Worm (Caenorhabditis elegans): ENCODE results near the gene F40A3.6.

F40A3.6 gene

ce11 chrV:7893812-7894381 lies at the start of gene F40A3.6:
TSS of gene F40A3.6 (minus strand) at chrV:7893862.
- TF ChIP-seq tbx-11 (GFP tag; IDR thresholded peaks at IDR 0.05) (no peak), hmbx-1 (tag; optimal IDR thresholded peaks at IDR 0.05) (no peak), ets-7 (tag; optimal IDR thresholded peaks at IDR 0.05) (no peak), tra-4 (tag; optimal IDR thresholded peaks at IDR 0.05) (no peak)

DNA sequence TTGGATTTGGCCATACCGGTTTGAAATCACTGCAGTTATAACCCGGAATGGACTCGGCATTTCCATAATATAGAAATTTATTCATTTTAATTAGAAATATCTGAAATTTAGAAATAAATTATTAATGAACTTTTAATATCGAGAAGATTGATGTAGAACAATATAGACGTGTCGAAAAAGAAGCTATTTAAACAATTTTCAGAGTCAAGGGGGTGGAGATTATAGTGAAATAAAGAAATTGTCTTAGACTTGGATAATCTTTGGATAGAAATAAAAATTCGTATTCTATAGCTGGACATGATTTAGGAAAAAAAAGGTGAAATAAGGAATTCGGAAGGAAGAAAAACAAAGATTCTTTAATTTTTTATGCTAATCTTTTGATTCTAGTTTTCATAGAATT lies 46.6 kb upstream of the F40A3.6 start, which contains the start of gene srt-53:
TSS of gene srt-53 (minus strand) at position 101 of the 400 bp plus-strand sequence.
- TF ChIP-seq ets-7 (tag; optimal IDR thresholded peaks at IDR 0.05) (no peak), tbx-37 (GFP tag; conservative IDR thresholded peaks at IDR 0.05) (no peak), hmg-4 (GFP tag; optimal IDR thresholded peaks at IDR 0.05) (no peak), pes-1 (GFP tag; IDR thresholded peaks at IDR 0.05) (no peak), ceh-13 (GFP tag; optimal IDR thresholded peaks at IDR 0.05) (no peak), aly-1 (tag; optimal IDR thresholded peaks at IDR 0.05) (no peak), flt-1 (GFP tag; IDR thresholded peaks at IDR 0.05) (no peak), tra-4 (tag; optimal IDR thresholded peaks at IDR 0.05) (no peak), ceh-36 (tag; optimal IDR thresholded peaks at IDR 0.05) (no peak), B0310.2 (tag; optimal IDR thresholded peaks at IDR 0.05) (no peak), hmbx-1 (tag; optimal IDR thresholded peaks at IDR 0.05) (no peak), hnd-1 (tag; optimal IDR thresholded peaks at IDR 0.05) (no peak), sea-1 (GFP tag; conservative IDR thresholded peaks at IDR 0.05) (no peak), tbx-11 (GFP tag; IDR thresholded peaks at IDR 0.05) (no peak), scrt-1 (GFP tag; IDR thresholded peaks at IDR 0.05) (no peak), ama-1 (optimal IDR thresholded peaks at IDR 0.05) (no peak)

- TF ChIP-seq B0310.2 (tag; optimal IDR thresholded peaks at IDR 0.05): no peak
- TF ChIP-seq ets-7 (tag; optimal IDR thresholded peaks at IDR 0.05): no peak
- TF ChIP-seq pes-1 (GFP tag; IDR thresholded peaks at IDR 0.05): no peak
- TF ChIP-seq tra-4 (tag; optimal IDR thresholded peaks at IDR 0.05): no peak
- TF ChIP-seq ceh-13 (GFP tag; optimal IDR thresholded peaks at IDR 0.05): no peak
- TF ChIP-seq hnd-1 (tag; optimal IDR thresholded peaks at IDR 0.05): no peak
- TF ChIP-seq scrt-1 (GFP tag; IDR thresholded peaks at IDR 0.05): no peak
- no peak for TF ChIP-seq ama-1 (optimal IDR thresholded peaks at IDR 0.05)
- TF ChIP-seq flt-1 (GFP tag; IDR thresholded peaks at IDR 0.05): no peak
- no peak for TF ChIP-seq tbx-37 (GFP tag; conservative IDR thresholded peaks at IDR 0.05)
- TF ChIP-seq F13C5.2 (tag; optimal IDR thresholded peaks at IDR 0.05): no peak
- TF ChIP-seq hmbx-1 (tag; optimal IDR thresholded peaks at IDR 0.05): no peak
- no peak for TF ChIP-seq ceh-36 (tag; optimal IDR thresholded peaks at IDR 0.05)
- TF ChIP-seq hmg-4 (GFP tag; optimal IDR thresholded peaks at IDR 0.05): no peak
- TF ChIP-seq sea-1 (GFP tag; conservative IDR thresholded peaks at IDR 0.05): no peak
- no peak for TF ChIP-seq tbx-11 (GFP tag; IDR thresholded peaks at IDR 0.05)
- TF ChIP-seq aly-1 (tag; optimal IDR thresholded peaks at IDR 0.05): no peak
These were observed 43.5 kb upstream of the F40A3.6 start, which contains the start of gene srsx-3 for ce11 chrV:7937152-7937551. TSS of gene srsx-3 (minus strand) at chrV:7937252.

- TF ChIP-seq ets-7 (tag; optimal IDR thresholded peaks at IDR 0.05) (no peak), flt-1 (GFP tag; IDR thresholded peaks at IDR 0.05) (no peak), hmg-4 (GFP tag; optimal IDR thresholded peaks at IDR 0.05) (no peak), F13C5.2 (tag; optimal IDR thresholded peaks at IDR 0.05) (no peak), tbx-11 (GFP tag; IDR thresholded peaks at IDR 0.05) (no peak), hnd-1 (tag; optimal IDR thresholded peaks at IDR 0.05) (no peak), hmbx-1 (tag; optimal IDR thresholded peaks at IDR 0.05) (no peak), sea-1 (GFP tag; conservative IDR thresholded peaks at IDR 0.05) (no peak), pes-1 (GFP tag; IDR thresholded peaks at IDR 0.05) (no peak), scrt-1 (GFP tag; IDR thresholded peaks at IDR 0.05) (no peak), ama-1 (optimal IDR thresholded peaks at IDR 0.05) (no peak), B0310.2 (tag; optimal IDR thresholded peaks at IDR 0.05) (no peak), aly-1 (tag; optimal IDR thresholded peaks at IDR 0.05) (no peak), tra-4 (tag; optimal IDR thresholded peaks at IDR 0.05) (no peak), ceh-36 (tag; optimal IDR thresholded peaks at IDR 0.05) (no peak)
These were observed 39.3 kb upstream of the F40A3.6 start, which contains the start of gene ncx-10 for ce11 chrV:7932998-7933397. TSS of gene ncx-10 (minus strand) at chrV:7933098.

ce11 chrV:7928660-7929059 lies 35.0 kb upstream of the F40A3.6 start, which contains the start of gene srsx-5:
TSS of gene srsx-5 (plus strand) at chrV:7928960.
- TF ChIP-seq tra-4 (tag; optimal IDR thresholded peaks at IDR 0.05): no peak
- no peak for TF ChIP-seq B0310.2 (tag; optimal IDR thresholded peaks at IDR 0.05)

ce11 chrV:7926784-7927183 lies 33.1 kb upstream of the F40A3.6 start, which contains the start of gene srsx-6:
TSS of gene srsx-6 (plus strand) at chrV:7927084.
- TF ChIP-seq B0310.2 (tag; optimal IDR thresholded peaks at IDR 0.05): no peak
- TF ChIP-seq hmg-4 (GFP tag; optimal IDR thresholded peaks at IDR 0.05): no peak
- TF ChIP-seq ceh-36 (tag; optimal IDR thresholded peaks at IDR 0.05): no peak
- no peak for TF ChIP-seq aly-1 (tag; optimal IDR thresholded peaks at IDR 0.05)
- no peak for TF ChIP-seq ets-7 (tag; optimal IDR thresholded peaks at IDR 0.05)
- no peak for TF ChIP-seq flt-1 (GFP tag; IDR thresholded peaks at IDR 0.05)
- no peak for TF ChIP-seq F13C5.2 (tag; optimal IDR thresholded peaks at IDR 0.05)
- TF ChIP-seq ceh-13 (GFP tag; optimal IDR thresholded peaks at IDR 0.05): no peak
- no peak for TF ChIP-seq hmbx-1 (tag; optimal IDR thresholded peaks at IDR 0.05)
- TF ChIP-seq scrt-1 (GFP tag; IDR thresholded peaks at IDR 0.05): no peak
- no peak for TF ChIP-seq hnd-1 (tag; optimal IDR thresholded peaks at IDR 0.05)
- no peak for TF ChIP-seq tra-4 (tag; optimal IDR thresholded peaks at IDR 0.05)

- TF ChIP-seq hnd-1 (tag; optimal IDR thresholded peaks at IDR 0.05): no peak
- TF ChIP-seq ceh-13 (GFP tag; optimal IDR thresholded peaks at IDR 0.05): no peak
- TF ChIP-seq aly-1 (tag; optimal IDR thresholded peaks at IDR 0.05): no peak
These were observed 31.8 kb upstream of the F40A3.6 start, which contains the start of gene srsx-7 for ce11 chrV:7925483-7925882. TSS of gene srsx-7 (plus strand) at chrV:7925783.

DNA sequence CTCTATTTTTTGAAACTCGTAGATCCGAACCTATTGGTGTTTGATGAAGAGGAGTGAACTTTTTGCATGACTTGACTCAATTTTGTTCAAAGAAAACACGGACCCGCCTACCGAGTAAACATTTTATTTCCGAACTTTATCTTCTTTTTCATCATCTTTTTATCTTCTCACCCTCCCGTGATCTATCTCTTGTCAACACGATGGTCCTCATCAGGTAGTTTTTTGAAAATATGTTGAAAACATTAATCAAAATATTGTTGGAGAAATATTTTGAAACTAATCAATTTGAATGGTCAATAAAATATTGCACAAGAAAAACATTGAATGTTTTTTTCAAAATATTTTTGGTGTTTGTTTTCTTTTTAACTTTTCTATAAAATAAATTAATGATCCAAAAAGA lies 14.8 kb upstream of the F40A3.6 start:
- TF ChIP-seq ceh-13 (GFP tag; optimal IDR thresholded peaks at IDR 0.05): no peak
- no peak for TF ChIP-seq pes-1 (GFP tag; IDR thresholded peaks at IDR 0.05)
- no peak for TF ChIP-seq tbx-37 (GFP tag; conservative IDR thresholded peaks at IDR 0.05)
- no peak for TF ChIP-seq B0310.2 (tag; optimal IDR thresholded peaks at IDR 0.05)
- no peak for TF ChIP-seq hmbx-1 (tag; optimal IDR thresholded peaks at IDR 0.05)
- TF ChIP-seq tbx-11 (GFP tag; IDR thresholded peaks at IDR 0.05): no peak
- TF ChIP-seq ama-1 (optimal IDR thresholded peaks at IDR 0.05): no peak
- TF ChIP-seq sea-1 (GFP tag; conservative IDR thresholded peaks at IDR 0.05): no peak
- TF ChIP-seq ceh-36 (tag; optimal IDR thresholded peaks at IDR 0.05): no peak
- TF ChIP-seq hmg-4 (GFP tag; optimal IDR thresholded peaks at IDR 0.05): no peak
- no peak for TF ChIP-seq flt-1 (GFP tag; IDR thresholded peaks at IDR 0.05)
- no peak for TF ChIP-seq tra-4 (tag; optimal IDR thresholded peaks at IDR 0.05)
- no peak for TF ChIP-seq F13C5.2 (tag; optimal IDR thresholded peaks at IDR 0.05)
- TF ChIP-seq scrt-1 (GFP tag; IDR thresholded peaks at IDR 0.05): no peak
- TF ChIP-seq hnd-1 (tag; optimal IDR thresholded peaks at IDR 0.05): no peak
- no peak for TF ChIP-seq ets-7 (tag; optimal IDR thresholded peaks at IDR 0.05)
- no peak for TF ChIP-seq aly-1 (tag; optimal IDR thresholded peaks at IDR 0.05)
